Fruit fly (Drosophila melanogaster) whole organism, embryonic: ENCODE data around the gene CG43338.

Source experiments
- Atf3 ChIP-seq: fragments of 200-800 bp; sonication (Bioruptor generic); optimal IDR thresholded peaks from 3 replicates; lab custom pipeline; 2016; ENCODE audit warnings: missing biosample characterization, missing genetic modification characterization
- CG11695 ChIP-seq: fragments of 200-800 bp; sonication (Bioruptor generic); IDR thresholded peaks from 3 replicates; pipeline ENCODE4 v1.3.6; 2022; ENCODE audit warnings: missing biosample characterization, missing genetic modification characterization
- CG12236 ChIP-seq: fragments of 200-800 bp; sonication (Bioruptor generic); optimal IDR thresholded peaks from 2 replicates; lab custom pipeline; 2016; ENCODE audit warnings: missing biosample characterization, missing genetic modification characterization
- CG1233 ChIP-seq: fragments of 200-800 bp; sonication (Bioruptor generic); optimal IDR thresholded peaks from 4 replicates; lab custom pipeline; 2018; ENCODE audit warnings: missing biosample characterization, mild to moderate bottlenecking, missing genetic modification characterization
- CG12769 ChIP-seq: fragments of 200-800 bp; sonication (Bioruptor generic); optimal IDR thresholded peaks from 2 replicates; lab custom pipeline; 2019; ENCODE audit warnings: missing biosample characterization, mild to moderate bottlenecking, missing genetic modification characterization, moderate library complexity
- CG15479 ChIP-seq: fragments of 200-800 bp; sonication (Bioruptor generic); optimal IDR thresholded peaks from 3 replicates; lab custom pipeline; 2019; ENCODE audit warnings: missing biosample characterization, mild to moderate bottlenecking, missing genetic modification characterization, moderate library complexity
- CG1647 ChIP-seq: fragments of 200-800 bp; sonication (Bioruptor generic); optimal IDR thresholded peaks from 3 replicates; lab custom pipeline; 2016; ENCODE audit warnings: missing biosample characterization, missing genetic modification characterization
- CG17568 ChIP-seq: fragments of 200-800 bp; sonication (Bioruptor generic); optimal IDR thresholded peaks from 2 replicates; lab custom pipeline; 2018; ENCODE audit warnings: missing biosample characterization, mild to moderate bottlenecking, missing genetic modification characterization, moderate library complexity
- CG18011 ChIP-seq: fragments of 200-800 bp; sonication (Bioruptor generic); optimal IDR thresholded peaks from 2 replicates; lab custom pipeline; 2017; ENCODE audit warnings: missing biosample characterization, missing genetic modification characterization, mild to moderate bottlenecking, moderate library complexity, missing genotype
- CG3065 ChIP-seq: fragments of 200-800 bp; sonication (Bioruptor generic); optimal IDR thresholded peaks from 2 replicates; lab custom pipeline; 2016; ENCODE audit warnings: missing biosample characterization, missing genetic modification characterization
- CG31441 ChIP-seq: fragments of 200-800 bp; sonication (Bioruptor generic); IDR thresholded peaks from 2 replicates; pipeline ENCODE4 v1.3.6; 2022; ENCODE audit warnings: missing biosample characterization, missing genetic modification characterization
- CG3163 ChIP-seq: fragments of 200-800 bp; sonication (Bioruptor generic); optimal IDR thresholded peaks from 3 replicates; lab custom pipeline; 2016; ENCODE audit warnings: missing biosample characterization, missing genetic modification characterization
- CG3726 ChIP-seq: fragments of 200-800 bp; sonication (Bioruptor generic); IDR thresholded peaks from 3 replicates; pipeline ENCODE4, ENCODE4 v1.3.6; 2022; ENCODE audit warnings: missing biosample characterization, missing genetic modification characterization
- CG4360 ChIP-seq: fragments of 200-800 bp; sonication (Bioruptor generic); IDR thresholded peaks from 2 replicates; pipeline ENCODE4 v1.3.6; 2022; ENCODE audit warnings: missing biosample characterization, missing genetic modification characterization
- CG7357 ChIP-seq: fragments of 200-800 bp; sonication (Bioruptor generic); IDR thresholded peaks from 3 replicates; pipeline ENCODE4 v1.3.6; 2022; ENCODE audit warnings: missing biosample characterization, missing genetic modification characterization
- CG8359 ChIP-seq: fragments of 200-800 bp; sonication (Bioruptor generic); optimal IDR thresholded peaks from 2 replicates; lab custom pipeline; 2017; ENCODE audit warnings: missing biosample characterization, mild to moderate bottlenecking, missing genetic modification characterization, borderline replicate concordance
- Camta ChIP-seq: fragments of 200-800 bp; sonication (Bioruptor generic); optimal IDR thresholded peaks from 2 replicates; lab custom pipeline; 2016; ENCODE audit warnings: missing biosample characterization, missing genetic modification characterization
- Dip3 ChIP-seq: fragments of 200-800 bp; sonication (Bioruptor generic); optimal IDR thresholded peaks from 3 replicates; lab custom pipeline; 2016; ENCODE audit warnings: missing biosample characterization, missing genetic modification characterization
- E2f2 ChIP-seq: fragments of 200-800 bp; sonication (Bioruptor generic); IDR thresholded peaks from 2 replicates; pipeline ENCODE4 v1.3.6; 2022; ENCODE audit warnings: missing biosample characterization, missing genetic modification characterization
- Fer1 ChIP-seq: fragments of 200-800 bp; sonication (Bioruptor generic); optimal IDR thresholded peaks from 2 replicates; lab custom pipeline; 2017; ENCODE audit warnings: missing biosample characterization, mild to moderate bottlenecking, missing genetic modification characterization
- H15 ChIP-seq: fragments of 200-800 bp; sonication (Bioruptor generic); IDR thresholded peaks from 3 replicates; pipeline ENCODE4 v1.3.6; 2022; ENCODE audit warnings: missing biosample characterization, missing genetic modification characterization
- HLH54F ChIP-seq: fragments of 200-800 bp; sonication (Bioruptor generic); optimal IDR thresholded peaks from 3 replicates; lab custom pipeline; 2016; ENCODE audit warnings: missing biosample characterization, missing genetic modification characterization
- Hey ChIP-seq: fragments of 200-800 bp; sonication (Bioruptor generic); optimal IDR thresholded peaks from 3 replicates; lab custom pipeline; 2018; ENCODE audit warnings: missing biosample characterization, mild to moderate bottlenecking, missing genetic modification characterization
- Lim3 ChIP-seq: fragments of 200-800 bp; sonication (Bioruptor generic); IDR thresholded peaks from 2 replicates; pipeline ENCODE4 v1.3.6; 2022; ENCODE audit warnings: missing biosample characterization, missing genetic modification characterization
- MBD-R2 ChIP-seq: fragments of 200-800 bp; sonication (Bioruptor generic); IDR thresholded peaks from 2 replicates; pipeline ENCODE4 v1.3.6; 2022; ENCODE audit warnings: missing biosample characterization, missing genetic modification characterization
- Nf-YB ChIP-seq: fragments of 200-800 bp; sonication (Bioruptor generic); optimal IDR thresholded peaks from 3 replicates; lab custom pipeline; 2019; ENCODE audit warnings: missing biosample characterization, mild to moderate bottlenecking, missing genetic modification characterization, moderate library complexity
- Sox100B ChIP-seq: fragments of 200-800 bp; sonication (Bioruptor generic); optimal IDR thresholded peaks from 3 replicates; lab custom pipeline; 2018; ENCODE audit warnings: missing biosample characterization, mild to moderate bottlenecking, missing genetic modification characterization
- Stat92E ChIP-seq, 3 experiments: fragments of >200 bp in 2 of 3; fragments of 200-800 bp in 1 of 3; sonication (Bioruptor generic) in 1 of 3; optimal IDR thresholded peaks; 2 replicates each; lab custom pipeline; 2017 to 2019; ENCODE audit warnings: missing biosample characterization in 3 of 3, missing genetic modification characterization in 3 of 3, mild to moderate bottlenecking in 1 of 3, moderate library complexity in 1 of 3
- YL-1 ChIP-seq: fragments of 200-800 bp; sonication (Bioruptor generic); optimal IDR thresholded peaks from 3 replicates; lab custom pipeline; 2017; ENCODE audit warnings: missing biosample characterization, mild to moderate bottlenecking, missing genetic modification characterization
- amos ChIP-seq: fragments of 200-800 bp; sonication (Bioruptor generic); IDR thresholded peaks from 2 replicates; pipeline ENCODE4 v1.3.6; 2022; ENCODE audit warnings: missing biosample characterization, missing genetic modification characterization; ENCODE audit not compliant: partially characterized antibody
- bigmax ChIP-seq: fragments of 200-800 bp; sonication (Bioruptor generic); optimal IDR thresholded peaks from 2 replicates; lab custom pipeline; 2018; ENCODE audit warnings: missing biosample characterization, mild to moderate bottlenecking, missing genetic modification characterization
- ci ChIP-seq: fragments of 200-800 bp; sonication (Bioruptor generic); IDR thresholded peaks from 3 replicates; pipeline ENCODE4 v1.3.6; 2022; ENCODE audit warnings: missing biosample characterization, missing genetic modification characterization
- dmrt11E ChIP-seq: fragments of 200-800 bp; sonication (Bioruptor generic); optimal IDR thresholded peaks from 3 replicates; lab custom pipeline; 2018; ENCODE audit warnings: missing biosample characterization, mild to moderate bottlenecking, missing genetic modification characterization, moderate library complexity
- dysf ChIP-seq: fragments of 200-800 bp; sonication (Bioruptor generic); IDR thresholded peaks from 3 replicates; pipeline ENCODE4 v1.3.6; 2022; ENCODE audit warnings: missing biosample characterization, missing genetic modification characterization
- ewg ChIP-seq: fragments of 200-800 bp; sonication (Bioruptor generic); optimal IDR thresholded peaks from 3 replicates; lab custom pipeline; 2017; ENCODE audit warnings: mild to moderate bottlenecking, missing biosample characterization, missing genetic modification reagents, missing genetic modification characterization
- fd96Cb ChIP-seq: fragments of 200-800 bp; sonication (Bioruptor generic); optimal IDR thresholded peaks from 2 replicates; lab custom pipeline; 2018; ENCODE audit warnings: missing biosample characterization, mild to moderate bottlenecking, missing genetic modification characterization, moderate library complexity
- gcm2 ChIP-seq: fragments of 200-800 bp; sonication (Bioruptor generic); optimal IDR thresholded peaks from 2 replicates; lab custom pipeline; 2016; ENCODE audit warnings: missing biosample characterization, missing genetic modification characterization
- ham ChIP-seq: fragments of 200-800 bp; sonication (Bioruptor generic); IDR thresholded peaks from 2 replicates; pipeline ENCODE4 v1.3.6; 2022; ENCODE audit warnings: missing biosample characterization, missing genetic modification characterization
- hth ChIP-seq: fragments of >200 bp; optimal IDR thresholded peaks from 2 replicates; lab custom pipeline; 2017; ENCODE audit warnings: inconsistent platforms
- ind ChIP-seq: fragments of 200-800 bp; sonication (Bioruptor generic); optimal IDR thresholded peaks from 3 replicates; lab custom pipeline; 2016; ENCODE audit warnings: missing biosample characterization, missing genetic modification characterization
- jumu ChIP-seq: fragments of 200-800 bp; sonication (Bioruptor generic); optimal IDR thresholded peaks from 3 replicates; lab custom pipeline; 2016; ENCODE audit warnings: missing biosample characterization, missing genetic modification characterization
- klu ChIP-seq: fragments of 200-800 bp; sonication (Bioruptor generic); IDR thresholded peaks from 2 replicates; pipeline ENCODE4 v1.3.6; 2022; ENCODE audit warnings: missing biosample characterization, missing genetic modification characterization
- maf-S ChIP-seq: fragments of 200-800 bp; sonication (Bioruptor generic); optimal IDR thresholded peaks from 2 replicates; lab custom pipeline; 2016; ENCODE audit warnings: missing biosample characterization, missing genetic modification characterization
- psq ChIP-seq: fragments of 200-800 bp; sonication (Bioruptor generic); optimal IDR thresholded peaks from 2 replicates; lab custom pipeline; 2017; ENCODE audit warnings: missing biosample characterization, missing genetic modification characterization
- seq ChIP-seq: fragments of 200-800 bp; sonication (Bioruptor generic); IDR thresholded peaks from 2 replicates; pipeline ENCODE4 v1.3.6; 2022; ENCODE audit warnings: missing biosample characterization, missing genetic modification characterization
- sisA ChIP-seq: fragments of 200-800 bp; sonication (Bioruptor generic); IDR thresholded peaks from 2 replicates; pipeline ENCODE4 v1.3.6; 2022; ENCODE audit warnings: missing biosample characterization, missing genetic modification characterization
- sob ChIP-seq: fragments of 200-800 bp; sonication (Bioruptor generic); IDR thresholded peaks from 2 replicates; pipeline ENCODE4 v1.3.6; 2022; ENCODE audit warnings: missing biosample characterization, missing genetic modification characterization
- sqz ChIP-seq: fragments of 200-800 bp; sonication (Bioruptor generic); optimal IDR thresholded peaks from 3 replicates; lab custom pipeline; 2018; ENCODE audit warnings: missing biosample characterization, mild to moderate bottlenecking, missing genetic modification characterization
- tgo ChIP-seq: fragments of 200-800 bp; sonication (Bioruptor generic); IDR thresholded peaks from 3 replicates; pipeline ENCODE4 v1.3.6; 2022; ENCODE audit warnings: missing biosample characterization, missing genetic modification characterization
- tin ChIP-seq: fragments of 200-800 bp; sonication (Bioruptor generic); optimal IDR thresholded peaks from 3 replicates; lab custom pipeline; 2016; ENCODE audit warnings: missing biosample characterization, missing genetic modification characterization

The CG43338 gene

DNA sequence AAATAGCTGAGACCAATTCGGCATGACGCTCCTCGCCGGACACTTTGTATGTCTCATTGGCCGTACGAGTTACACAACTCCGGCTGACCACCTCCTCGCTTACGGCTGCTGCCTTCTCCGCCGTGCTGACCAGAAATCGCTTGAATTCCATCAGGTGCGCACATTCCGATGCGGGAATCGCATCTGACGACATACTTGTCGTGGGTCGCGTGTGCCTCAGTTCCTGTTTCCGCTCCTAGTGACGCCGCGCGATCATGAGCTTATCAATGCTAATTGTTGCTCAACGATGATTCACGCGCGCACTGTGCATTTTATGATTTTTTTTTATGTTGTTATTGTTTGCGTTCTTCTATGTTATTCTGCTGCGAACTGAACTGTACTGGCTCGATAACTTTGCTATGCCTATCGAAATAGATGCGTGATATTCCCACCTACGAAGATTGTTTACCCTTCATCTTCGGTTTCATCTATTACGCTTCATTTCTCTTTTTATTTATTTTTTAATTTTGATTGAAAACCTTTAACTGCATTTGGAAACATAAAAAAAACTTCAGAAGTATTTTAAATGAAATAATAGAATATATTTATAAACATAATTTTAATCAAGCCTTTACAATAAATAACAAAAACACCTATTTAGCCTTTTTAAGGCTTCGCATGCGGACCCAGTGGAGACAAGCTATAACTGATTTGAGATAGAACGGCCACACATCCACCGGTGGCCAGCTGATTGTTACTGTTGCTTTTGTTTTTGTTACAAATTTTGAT, 31.9 kb upstream of the CG43338 start, which contains the start of the genes CG10376 and CG10343 (continued):
- TF ChIP-seq CG3163 (GFP tag; lab: Kevin White, UChicago): no peak
- peak; percentile 70; the same call in 1 of the 3 replicates for TF ChIP-seq CG11695
- peak; percentile 74 for TF ChIP-seq Nf-YB
- peak; percentile 88 for TF ChIP-seq tgo (GFP tag; lab: Robert Waterston, UW)
- TF ChIP-seq CG17568 (GFP tag; lab: Kevin White, UChicago): peak; percentile 32
- peak; percentile 79 for TF ChIP-seq ewg (GFP tag; lab: Kevin White, UChicago)
- TF ChIP-seq MBD-R2 (GFP tag; lab: Robert Waterston, UW): peak; percentile 79
- peak; percentile 51 for TF ChIP-seq Atf3 (GFP tag; lab: Kevin White, UChicago)
- no peak for TF ChIP-seq CG15479 (GFP tag; lab: Kevin White, UChicago)
- 0 out of 3 replicates have a peak, but pooled peaks have one; percentile 72 for TF ChIP-seq H15 (GFP tag; lab: Robert Waterston, UW)
- TF ChIP-seq CG3726 (GFP tag; lab: Robert Waterston, UW): peak; percentile 70; the same call in 2 of the 3 replicates
- TF ChIP-seq CG7357 (GFP tag; lab: Robert Waterston, UW): peak; percentile 99
- peak; percentile 85; the same call in 1 of the 2 replicates for TF ChIP-seq klu (GFP tag; lab: Robert Waterston, UW)
- TF ChIP-seq Hey (tag; lab: Kevin White, UChicago): peak; percentile 18
- TF ChIP-seq hth (lab: Kevin White, UChicago): no peak
- peak; percentile 94 for TF ChIP-seq CG31441
- TF ChIP-seq sob (GFP tag; lab: Robert Waterston, UW): peak; percentile 89
- TF ChIP-seq CG1233 (GFP tag; lab: Kevin White, UChicago): peak; percentile 82
- TF ChIP-seq jumu (GFP tag; lab: Kevin White, UChicago): peak; percentile 22
- TF ChIP-seq ci (GFP tag; lab: Robert Waterston, UW): 0 out of 3 replicates have a peak, but pooled peaks have one; percentile 43
- TF ChIP-seq HLH54F: peak; percentile 58
- TF ChIP-seq dmrt11E (tag; lab: Kevin White, UChicago): peak; percentile 94
- no peak for TF ChIP-seq CG12769 (tag; lab: Kevin White, UChicago)
- peak; percentile 7 for TF ChIP-seq CG1647 (GFP tag; lab: Kevin White, UChicago)
- peak; percentile 93 for TF ChIP-seq dysf
- peak; percentile 84 for TF ChIP-seq tin
- TF ChIP-seq CG4360 (GFP tag; lab: Robert Waterston, UW): no peak
- TF ChIP-seq E2f2 (GFP tag; lab: Robert Waterston, UW): peak; percentile 45; the same call in 1 of the 2 replicates
- peak; percentile 65 for TF ChIP-seq Dip3 (GFP tag; lab: Kevin White, UChicago)
- TF ChIP-seq fd96Cb (tag; lab: Kevin White, UChicago): peak; percentile 91
- peak; percentile 30 for TF ChIP-seq Camta (GFP tag; lab: Kevin White, UChicago)
- TF ChIP-seq sisA (GFP tag; lab: Robert Waterston, UW): peak; percentile 86
- TF ChIP-seq maf-S: no peak
- TF ChIP-seq Sox100B: peak; percentile 86
- TF ChIP-seq Stat92E (GFP tag; optimal IDR thresholded peaks at IDR 0.05; lab: Kevin White, UChicago): peak in 1 of 3 experiments; percentile 54
- TF ChIP-seq psq (GFP tag; lab: Kevin White, UChicago): peak; percentile 86
- no peak for TF ChIP-seq amos (GFP tag; lab: Robert Waterston, UW)
- TF ChIP-seq CG18011 (GFP tag; lab: Kevin White, UChicago): peak; percentile 51
- no peak for TF ChIP-seq CG12236 (GFP tag; lab: Kevin White, UChicago)
- peak; percentile 54 for TF ChIP-seq YL-1 (GFP tag; lab: Kevin White, UChicago)
- TF ChIP-seq ham (GFP tag; lab: Robert Waterston, UW): no peak
- TF ChIP-seq Lim3 (GFP tag; lab: Robert Waterston, UW): no peak
- peak; percentile 42 for TF ChIP-seq CG8359
- TF ChIP-seq bigmax (GFP tag; lab: Kevin White, UChicago): no peak
- TF ChIP-seq Fer1 (GFP tag; lab: Kevin White, UChicago): peak; percentile 81
- no peak for TF ChIP-seq gcm2 (GFP tag; lab: Kevin White, UChicago)
- TF ChIP-seq CG3065: peak; percentile 65
- TF ChIP-seq ind (GFP tag; lab: Kevin White, UChicago): peak; percentile 86
- peak; percentile 22; the same call in 1 of the 2 replicates for TF ChIP-seq seq (GFP tag; lab: Robert Waterston, UW)
- peak; percentile 87 for TF ChIP-seq sqz (GFP tag; lab: Kevin White, UChicago)
